1 fruit fly cellular context compared by ENCODE assay signal in genomic region chr3L:15537916-15538581, dm6.
TF ChIP-seq lines count a peak whose summit lies in the region.

No protein-coding gene starts in this region.

TF ChIP-seq in whole organism, embryonic, 481 proteins besides CTCF, POLR2A, EP300 and RAD21 (continued from another document and continues in another):
- TF ChIP-seq tup (GFP tag; optimal IDR thresholded peaks at IDR 0.05; lab: Kevin White, UChicago) (no peak), caup (GFP tag; optimal IDR thresholded peaks at IDR 0.05; lab: Kevin White, UChicago; ENCODE audit: severe bottlenecking) (no peak), D (optimal IDR thresholded peaks at IDR 0.05; lab: Kevin White, UChicago) (no peak), D (GFP tag; optimal IDR thresholded peaks at IDR 0.05; lab: Kevin White, UChicago) (peak; percentile 64), CG8359 (GFP tag; optimal IDR thresholded peaks at IDR 0.05; lab: Kevin White, UChicago; ENCODE audit: borderline replicate concordance) (peak; percentile 41), CG2678 (tag; optimal IDR thresholded peaks at IDR 0.05; lab: Kevin White, UChicago) (peak; percentile 87), pum (GFP tag; optimal IDR thresholded peaks at IDR 0.05; lab: Kevin White, UChicago) (peak; percentile 46), mam (GFP tag; optimal IDR thresholded peaks at IDR 0.05; lab: Kevin White, UChicago) (peak; percentile 45), z (GFP tag; IDR thresholded peaks at IDR 0.05; lab: Robert Waterston, UW) (no peak), CG4360 (GFP tag; IDR thresholded peaks at IDR 0.05; lab: Robert Waterston, UW) (0 out of 2 replicates have a peak, but pooled peaks have one; percentile 8), dysf (GFP tag; IDR thresholded peaks at IDR 0.05; lab: Robert Waterston, UW) (peak; percentile 57; the same call in 2 of the 3 replicates), CG30403 (GFP tag; optimal IDR thresholded peaks at IDR 0.05; lab: Kevin White, UChicago) (peak; percentile 81), CG1647 (GFP tag; optimal IDR thresholded peaks at IDR 0.05; lab: Kevin White, UChicago) (peak; percentile 19), Nf-YC (tag; optimal IDR thresholded peaks at IDR 0.05; lab: Kevin White, UChicago) (peak; percentile 15), CG6254 (GFP tag; optimal IDR thresholded peaks at IDR 0.05; lab: Kevin White, UChicago) (peak; percentile 60), psq (GFP tag; optimal IDR thresholded peaks at IDR 0.05; lab: Kevin White, UChicago) (no peak), CG14710 (tag; optimal IDR thresholded peaks at IDR 0.05; lab: Kevin White, UChicago) (peak; percentile 70), tio (GFP tag; optimal IDR thresholded peaks at IDR 0.05; lab: Kevin White, UChicago) (peak; percentile 68), bsh (GFP tag; optimal IDR thresholded peaks at IDR 0.05; lab: Kevin White, UChicago) (peak in 1 of 2 experiments; percentile 80), unpg (GFP tag; optimal IDR thresholded peaks at IDR 0.05; lab: Kevin White, UChicago) (peak; percentile 75), mirr (GFP tag; optimal IDR thresholded peaks at IDR 0.05; lab: Kevin White, UChicago) (no peak), D19A (tag; optimal IDR thresholded peaks at IDR 0.05; lab: Kevin White, UChicago) (peak; percentile 58), sd (tag; optimal IDR thresholded peaks at IDR 0.05; lab: Kevin White, UChicago) (peak; percentile 4), chif (GFP tag; optimal IDR thresholded peaks at IDR 0.05; lab: Kevin White, UChicago) (peak; percentile 59 to 70), bowl (GFP tag; IDR thresholded peaks at IDR 0.05; lab: Robert Waterston, UW) (no peak), Sox100B (GFP tag; optimal IDR thresholded peaks at IDR 0.05; lab: Kevin White, UChicago) (peak; percentile 75), Hr51 (GFP tag; optimal IDR thresholded peaks at IDR 0.05; lab: Kevin White, UChicago) (peak; percentile 14 to 86), Gsc (GFP tag; IDR thresholded peaks at IDR 0.05; lab: Robert Waterston, UW) (no peak), CG11093 (GFP tag; IDR thresholded peaks at IDR 0.05; lab: Robert Waterston, UW) (0 out of 3 replicates have a peak, but pooled peaks have one; percentile 43), CG4854 (GFP tag; optimal IDR thresholded peaks at IDR 0.05; lab: Kevin White, UChicago) (no peak), nmo (GFP tag; optimal IDR thresholded peaks at IDR 0.05; lab: Kevin White, UChicago) (peak; percentile 88), disco-r (GFP tag; optimal IDR thresholded peaks at IDR 0.05; lab: Kevin White, UChicago) (peak; percentile 29), Rfx (GFP tag; IDR thresholded peaks at IDR 0.05; lab: Robert Waterston, UW) (peak; percentile 59), NC2α (GFP tag; optimal IDR thresholded peaks at IDR 0.05; lab: Kevin White, UChicago) (no peak), CG31441 (GFP tag; IDR thresholded peaks at IDR 0.05; lab: Robert Waterston, UW) (peak; percentile 80), CG6654 (GFP tag; optimal IDR thresholded peaks at IDR 0.05; lab: Kevin White, UChicago) (peak; percentile 19), YL-1 (GFP tag; optimal IDR thresholded peaks at IDR 0.05; lab: Kevin White, UChicago) (no peak), bab2 (GFP tag; optimal IDR thresholded peaks at IDR 0.05; lab: Kevin White, UChicago) (peak; percentile 39), chm (GFP tag; IDR thresholded peaks at IDR 0.05; lab: Robert Waterston, UW) (no peak), CG10366 (GFP tag; IDR thresholded peaks at IDR 0.05; lab: Robert Waterston, UW) (peak; percentile 35; the same call in 1 of the 2 replicates), Chrac-16 (GFP tag; optimal IDR thresholded peaks at IDR 0.05; lab: Kevin White, UChicago) (peak; percentile 50), cato (GFP tag; optimal IDR thresholded peaks at IDR 0.05; lab: Kevin White, UChicago; ENCODE audit: borderline replicate concordance) (peak; percentile 57), lab (GFP tag; optimal IDR thresholded peaks at IDR 0.05; lab: Kevin White, UChicago) (peak; percentile 68), CG10654 (GFP tag; optimal IDR thresholded peaks at IDR 0.05; lab: Kevin White, UChicago) (peak; percentile 33), row (GFP tag; IDR thresholded peaks at IDR 0.05; lab: Robert Waterston, UW) (peak; percentile 67), pita (GFP tag; optimal IDR thresholded peaks at IDR 0.05; lab: Kevin White, UChicago) (no peak), ssp (GFP tag; IDR thresholded peaks at IDR 0.05; lab: Robert Waterston, UW) (peak; percentile 19; the same call in 1 of the 2 replicates), CG18599 (GFP tag; optimal IDR thresholded peaks at IDR 0.05; lab: Kevin White, UChicago) (peak; percentile 58), gcm2 (GFP tag; optimal IDR thresholded peaks at IDR 0.05; lab: Kevin White, UChicago) (no peak), jing (GFP tag; optimal IDR thresholded peaks at IDR 0.05; lab: Kevin White, UChicago) (peak; percentile 23), insv (GFP tag; optimal IDR thresholded peaks at IDR 0.05; lab: Kevin White, UChicago) (no peak), Fer1 (GFP tag; optimal IDR thresholded peaks at IDR 0.05; lab: Kevin White, UChicago) (peak; percentile 55), shn (GFP tag; optimal IDR thresholded peaks at IDR 0.05; lab: Kevin White, UChicago) (peak; percentile 49), CG3281 (GFP tag; optimal IDR thresholded peaks at IDR 0.05; lab: Kevin White, UChicago) (peak; percentile 70), ewg (GFP tag; optimal IDR thresholded peaks at IDR 0.05; lab: Kevin White, UChicago) (peak; percentile 50), CG10462 (GFP tag; optimal IDR thresholded peaks at IDR 0.05; lab: Kevin White, UChicago) (peak; percentile 35), CG31224 (GFP tag; IDR thresholded peaks at IDR 0.05; lab: Robert Waterston, UW) (no peak), her (GFP tag; optimal IDR thresholded peaks at IDR 0.05; lab: Kevin White, UChicago) (peak; percentile 4), CG4707 (GFP tag; optimal IDR thresholded peaks at IDR 0.05; lab: Kevin White, UChicago) (no peak), TFAM (GFP tag; optimal IDR thresholded peaks at IDR 0.05; lab: Kevin White, UChicago) (no peak), PHDP (tag; optimal IDR thresholded peaks at IDR 0.05; lab: Kevin White, UChicago) (peak; percentile 81), Xbp1 (GFP tag; optimal IDR thresholded peaks at IDR 0.05; lab: Kevin White, UChicago) (peak; percentile 63), jumu (GFP tag; optimal IDR thresholded peaks at IDR 0.05; lab: Kevin White, UChicago) (peak; percentile 1), Dek (tag; optimal IDR thresholded peaks at IDR 0.05; lab: Kevin White, UChicago) (peak; percentile 43), ranshi (GFP tag; IDR thresholded peaks at IDR 0.05; lab: Robert Waterston, UW) (peak; percentile 12; the same call in 1 of the 2 replicates), pfk (GFP tag; optimal IDR thresholded peaks at IDR 0.05; lab: Kevin White, UChicago) (no peak), Sry-δ (GFP tag; optimal IDR thresholded peaks at IDR 0.05; lab: Kevin White, UChicago) (peak; percentile 9), CG3163 (GFP tag; optimal IDR thresholded peaks at IDR 0.05; lab: Kevin White, UChicago) (no peak), pan (optimal IDR thresholded peaks at IDR 0.05; lab: Kevin White, UChicago) (no peak), pan (GFP tag; optimal IDR thresholded peaks at IDR 0.05 in 1 of 2, IDR thresholded peaks at IDR 0.05 in 1 of 2) (peak in 1 of 2 experiments; percentile 66), HmgD (GFP tag; optimal IDR thresholded peaks at IDR 0.05; lab: Kevin White, UChicago) (no peak), slp2 (GFP tag; optimal IDR thresholded peaks at IDR 0.05; lab: Kevin White, UChicago) (peak; percentile 32), danr (GFP tag; IDR thresholded peaks at IDR 0.05; lab: Robert Waterston, UW) (no peak), unc-4 (GFP tag; IDR thresholded peaks at IDR 0.05; lab: Robert Waterston, UW; ENCODE audit: partially characterized antibody) (no peak), CG1602 (GFP tag; optimal IDR thresholded peaks at IDR 0.05; lab: Kevin White, UChicago) (peak; percentile 73), ems (GFP tag; optimal IDR thresholded peaks at IDR 0.05; lab: Kevin White, UChicago) (peak; percentile 21), CoRest (tag; optimal IDR thresholded peaks at IDR 0.05; lab: Kevin White, UChicago) (peak; percentile 81), Hsf (GFP tag; optimal IDR thresholded peaks at IDR 0.05; lab: Kevin White, UChicago) (peak; percentile 67), phol (tag; optimal IDR thresholded peaks at IDR 0.05; lab: Kevin White, UChicago) (peak; percentile 84), CG17612 (GFP tag; IDR thresholded peaks at IDR 0.05; lab: Robert Waterston, UW) (no peak), btn (GFP tag; optimal IDR thresholded peaks at IDR 0.05; lab: Kevin White, UChicago) (peak; percentile 1), Max (GFP tag; optimal IDR thresholded peaks at IDR 0.05; lab: Kevin White, UChicago) (peak; percentile 55), CG5180 (GFP tag; optimal IDR thresholded peaks at IDR 0.05; lab: Kevin White, UChicago) (peak; percentile 55), CG18011 (GFP tag; optimal IDR thresholded peaks at IDR 0.05; lab: Kevin White, UChicago) (peak; percentile 25), CG1529 (GFP tag; optimal IDR thresholded peaks at IDR 0.05; lab: Kevin White, UChicago) (peak; percentile 58), sc (optimal IDR thresholded peaks at IDR 0.05; lab: Kevin White, UChicago) (no peak), sc (GFP tag; optimal IDR thresholded peaks at IDR 0.05; lab: Kevin White, UChicago) (peak; percentile 69), CG2889 (GFP tag; IDR thresholded peaks at IDR 0.05; lab: Robert Waterston, UW) (no peak), CG4820 (GFP tag; optimal IDR thresholded peaks at IDR 0.05; lab: Kevin White, UChicago) (peak; percentile 63), twi (tag; optimal IDR thresholded peaks at IDR 0.05; lab: Kevin White, UChicago) (peak; percentile 16), CG10209 (GFP tag; optimal IDR thresholded peaks at IDR 0.05; lab: Kevin White, UChicago) (peak; percentile 76), nau (GFP tag; optimal IDR thresholded peaks at IDR 0.05; lab: Kevin White, UChicago) (peak; percentile 64), CG10565 (GFP tag; optimal IDR thresholded peaks at IDR 0.05; lab: Kevin White, UChicago) (no peak), C15 (GFP tag; IDR thresholded peaks at IDR 0.05; lab: Robert Waterston, UW) (no peak), fd96Cb (tag; optimal IDR thresholded peaks at IDR 0.05; lab: Kevin White, UChicago) (peak; percentile 72), Dip3 (GFP tag; optimal IDR thresholded peaks at IDR 0.05; lab: Kevin White, UChicago) (peak; percentile 35), Scr (GFP tag; IDR thresholded peaks at IDR 0.05; lab: Robert Waterston, UW; ENCODE audit: partially characterized antibody) (no peak), br (optimal IDR thresholded peaks at IDR 0.05; lab: Kevin White, UChicago) (no peak), CG11695 (GFP tag; IDR thresholded peaks at IDR 0.05; lab: Robert Waterston, UW) (peak; percentile 73; the same call in 2 of the 3 replicates), CG34422 (GFP tag; IDR thresholded peaks at IDR 0.05; lab: Robert Waterston, UW) (no peak), sisA (GFP tag; IDR thresholded peaks at IDR 0.05; lab: Robert Waterston, UW) (no peak; the same call in none of the 2 replicates), CG12942 (GFP tag; optimal IDR thresholded peaks at IDR 0.05; lab: Kevin White, UChicago) (peak; percentile 24), MTF-1 (GFP tag; optimal IDR thresholded peaks at IDR 0.05; lab: Kevin White, UChicago; ENCODE audit: borderline replicate concordance) (no peak), zen2 (GFP tag; IDR thresholded peaks at IDR 0.05; lab: Robert Waterston, UW; ENCODE audit: partially characterized antibody) (no peak), repo (GFP tag; optimal IDR thresholded peaks at IDR 0.05; lab: Kevin White, UChicago) (no peak), CG12299 (tag; optimal IDR thresholded peaks at IDR 0.05; lab: Kevin White, UChicago) (no peak), CG12155 (GFP tag; optimal IDR thresholded peaks at IDR 0.05; lab: Kevin White, UChicago) (peak; percentile 54), NK7.1 (GFP tag; optimal IDR thresholded peaks at IDR 0.05; lab: Kevin White, UChicago) (peak; percentile 15), aop (GFP tag; IDR thresholded peaks at IDR 0.05; lab: Robert Waterston, UW) (no peak), gsb-n (tag; optimal IDR thresholded peaks at IDR 0.05; lab: Kevin White, UChicago) (peak; percentile 64), vfl (GFP tag; optimal IDR thresholded peaks at IDR 0.05; lab: Kevin White, UChicago) (no peak), Atf6 (GFP tag; IDR thresholded peaks at IDR 0.05; lab: Robert Waterston, UW) (no peak; the same call in 1 of the 2 replicates), trh (GFP tag; optimal IDR thresholded peaks at IDR 0.05; lab: Kevin White, UChicago) (peak; percentile 63), CG2116 (GFP tag; optimal IDR thresholded peaks at IDR 0.05; lab: Kevin White, UChicago) (peak; percentile 14), lola (GFP tag; optimal IDR thresholded peaks at IDR 0.05; lab: Kevin White, UChicago) (peak in 1 of 3 experiments; percentile 76), CG10267 (tag; optimal IDR thresholded peaks at IDR 0.05; lab: Kevin White, UChicago) (peak; percentile 63), CG6765 (GFP tag; optimal IDR thresholded peaks at IDR 0.05; lab: Kevin White, UChicago) (no peak), CG15011 (GFP tag; optimal IDR thresholded peaks at IDR 0.05; lab: Kevin White, UChicago) (peak; percentile 55), CG2202 (tag; optimal IDR thresholded peaks at IDR 0.05; lab: Kevin White, UChicago) (peak; percentile 19), dmrt11E (tag; optimal IDR thresholded peaks at IDR 0.05; lab: Kevin White, UChicago) (peak; percentile 79), sna (GFP tag; IDR thresholded peaks at IDR 0.05; lab: Robert Waterston, UW; ENCODE audit: partially characterized antibody) (no peak), Drgx (GFP tag; IDR thresholded peaks at IDR 0.05; lab: Robert Waterston, UW) (peak; percentile 56), CG10431 (GFP tag; optimal IDR thresholded peaks at IDR 0.05; lab: Kevin White, UChicago) (peak; percentile 6), pb (GFP tag; optimal IDR thresholded peaks at IDR 0.05; lab: Kevin White, UChicago) (no peak), CG18619 (GFP tag; optimal IDR thresholded peaks at IDR 0.05; lab: Kevin White, UChicago) (peak; percentile 66), slbo (GFP tag; IDR thresholded peaks at IDR 0.05; lab: Robert Waterston, UW) (peak; percentile 57; the same call in 1 of the 2 replicates), ci (GFP tag; IDR thresholded peaks at IDR 0.05; lab: Robert Waterston, UW) (no peak), CG17385 (GFP tag; optimal IDR thresholded peaks at IDR 0.05; lab: Kevin White, UChicago) (peak; percentile 63), HLH54F (GFP tag; optimal IDR thresholded peaks at IDR 0.05; lab: Kevin White, UChicago) (peak; percentile 10), trem (tag; optimal IDR thresholded peaks at IDR 0.05; lab: Kevin White, UChicago) (peak; percentile 62), CG15479 (GFP tag; optimal IDR thresholded peaks at IDR 0.05; lab: Kevin White, UChicago) (peak; percentile 96)
